Fruit fly (Drosophila melanogaster) whole organism, embryonic: ENCODE results near the gene Argl.

Experiments used
- Atf-2 ChIP-seq: fragments of 200-800 bp; sonication (Bioruptor generic); optimal IDR thresholded peaks from 2 replicates; lab custom pipeline; 2016; ENCODE audit warnings: missing biosample characterization, missing genetic modification characterization
- BtbVII ChIP-seq: fragments of 200-800 bp; sonication (Bioruptor generic); optimal IDR thresholded peaks from 3 replicates; lab custom pipeline; 2017; ENCODE audit warnings: missing biosample characterization, mild to moderate bottlenecking, missing genetic modification characterization
- CG10543 ChIP-seq: fragments of 200-800 bp; sonication (Bioruptor generic); optimal IDR thresholded peaks from 3 replicates; lab custom pipeline; 2017; ENCODE audit warnings: missing biosample characterization, mild to moderate bottlenecking, missing genetic modification characterization, moderate library complexity
- CG12299 ChIP-seq: fragments of 200-800 bp; sonication (Bioruptor generic); optimal IDR thresholded peaks from 2 replicates; lab custom pipeline; 2018; ENCODE audit warnings: missing biosample characterization, mild to moderate bottlenecking, missing genetic modification characterization
- CG14014 ChIP-seq: fragments of 200-800 bp; sonication (Bioruptor generic); IDR thresholded peaks from 2 replicates; pipeline ENCODE4 v1.3.6; 2022; ENCODE audit warnings: missing biosample characterization, missing genetic modification characterization
- CG15011 ChIP-seq: fragments of 200-800 bp; sonication (Bioruptor generic); optimal IDR thresholded peaks from 3 replicates; lab custom pipeline; 2018; ENCODE audit warnings: missing biosample characterization, mild to moderate bottlenecking, missing genetic modification characterization
- CG16779 ChIP-seq: fragments of 200-800 bp; sonication (Bioruptor generic); IDR thresholded peaks from 2 replicates; pipeline ENCODE4 v1.3.6; 2022; ENCODE audit warnings: missing biosample characterization, missing genetic modification characterization
- CG18599 ChIP-seq: fragments of 200-800 bp; sonication (Bioruptor generic); optimal IDR thresholded peaks from 3 replicates; lab custom pipeline; 2017; ENCODE audit warnings: missing biosample characterization, missing genetic modification characterization, mild to moderate bottlenecking, moderate library complexity, missing genetic modification reagents
- CG2199 ChIP-seq: fragments of 200-800 bp; sonication (Bioruptor generic); IDR thresholded peaks from 3 replicates; pipeline ENCODE4 v1.3.6; 2022; ENCODE audit warnings: missing biosample characterization, missing genetic modification characterization
- CG2678 ChIP-seq: fragments of 200-800 bp; sonication (Bioruptor generic); optimal IDR thresholded peaks from 3 replicates; lab custom pipeline; 2019; ENCODE audit warnings: missing biosample characterization, mild to moderate bottlenecking, missing genetic modification characterization, moderate library complexity
- CG34376 ChIP-seq: fragments of 200-800 bp; sonication (Bioruptor generic); optimal IDR thresholded peaks from 2 replicates; lab custom pipeline; 2018; ENCODE audit warnings: missing biosample characterization, mild to moderate bottlenecking, missing genetic modification characterization
- CG3726 ChIP-seq: fragments of 200-800 bp; sonication (Bioruptor generic); IDR thresholded peaks from 3 replicates; pipeline ENCODE4, ENCODE4 v1.3.6; 2022; ENCODE audit warnings: missing biosample characterization, missing genetic modification characterization
- CG4730 ChIP-seq: fragments of 200-800 bp; sonication (Bioruptor generic); IDR thresholded peaks from 2 replicates; pipeline ENCODE4 v1.3.6; 2022; ENCODE audit warnings: missing biosample characterization, missing genetic modification characterization
- Dek ChIP-seq: fragments of 200-800 bp; sonication (Bioruptor generic); optimal IDR thresholded peaks from 3 replicates; lab custom pipeline; 2019; ENCODE audit warnings: missing biosample characterization, mild to moderate bottlenecking, missing genetic modification characterization, moderate library complexity
- Eip74EF ChIP-seq, 2 experiments: fragments of 200-800 bp in 1 of 2; fragments of >200 bp in 1 of 2; sonication (Bioruptor generic) in 1 of 2; optimal IDR thresholded peaks; 2 replicates each; lab custom pipeline; 2017 to 2019; ENCODE audit warnings: missing biosample characterization in 2 of 2, missing genetic modification characterization in 2 of 2, mild to moderate bottlenecking in 1 of 2, moderate library complexity in 1 of 2
- H15 ChIP-seq: fragments of 200-800 bp; sonication (Bioruptor generic); IDR thresholded peaks from 3 replicates; pipeline ENCODE4 v1.3.6; 2022; ENCODE audit warnings: missing biosample characterization, missing genetic modification characterization
- Hand ChIP-seq: fragments of 200-800 bp; sonication (Bioruptor generic); optimal IDR thresholded peaks from 2 replicates; lab custom pipeline; 2017; ENCODE audit warnings: mild to moderate bottlenecking, missing biosample characterization, missing genetic modification reagents, missing genetic modification characterization
- Hmr ChIP-seq: fragments of 200-800 bp; sonication (Bioruptor generic); optimal IDR thresholded peaks from 3 replicates; lab custom pipeline; 2017; ENCODE audit warnings: mild to moderate bottlenecking, missing biosample characterization, missing genetic modification reagents, missing genetic modification characterization
- Med ChIP-seq: fragments of 200-800 bp; sonication (Bioruptor generic); peaks from one replicate; lab custom pipeline; 2016; ENCODE audit warnings: missing biosample characterization, missing genetic modification characterization, mild to moderate bottlenecking, inconsistent platforms, moderate library complexity
- Oaz ChIP-seq: fragments of 200-800 bp; sonication (Bioruptor generic); IDR thresholded peaks from 2 replicates; pipeline ENCODE4 v1.3.6; 2022; ENCODE audit warnings: missing biosample characterization, missing genetic modification characterization
- PHDP ChIP-seq: fragments of 200-800 bp; sonication (Bioruptor generic); optimal IDR thresholded peaks from 3 replicates; lab custom pipeline; 2018; ENCODE audit warnings: missing biosample characterization, mild to moderate bottlenecking, missing genetic modification characterization, moderate library complexity
- Pdp1 ChIP-seq, 2 experiments: fragments of 200-800 bp; sonication (Bioruptor generic); optimal IDR thresholded peaks; 3 replicates each; lab custom pipeline; 2016; ENCODE audit warnings: missing biosample characterization in 2 of 2, missing genetic modification characterization in 2 of 2, mild to moderate bottlenecking in 1 of 2, moderate library complexity in 1 of 2
- ac ChIP-seq: fragments of 200-800 bp; sonication (Bioruptor generic); optimal IDR thresholded peaks from 3 replicates; lab custom pipeline; 2017; ENCODE audit warnings: missing biosample characterization, mild to moderate bottlenecking, missing genetic modification characterization
- amos ChIP-seq: fragments of 200-800 bp; sonication (Bioruptor generic); IDR thresholded peaks from 2 replicates; pipeline ENCODE4 v1.3.6; 2022; ENCODE audit warnings: missing biosample characterization, missing genetic modification characterization; ENCODE audit not compliant: partially characterized antibody
- bigmax ChIP-seq: fragments of 200-800 bp; sonication (Bioruptor generic); optimal IDR thresholded peaks from 2 replicates; lab custom pipeline; 2018; ENCODE audit warnings: missing biosample characterization, mild to moderate bottlenecking, missing genetic modification characterization
- cad ChIP-seq: fragments of >200 bp; optimal IDR thresholded peaks from 2 replicates; lab custom pipeline; 2017; ENCODE audit warnings: missing biosample characterization, missing genetic modification characterization
- cg ChIP-seq: fragments of 200-800 bp; sonication (Bioruptor generic); optimal IDR thresholded peaks from 3 replicates; lab custom pipeline; 2019; ENCODE audit warnings: missing biosample characterization, mild to moderate bottlenecking, missing genetic modification characterization, moderate library complexity
- chinmo ChIP-seq: fragments of 200-800 bp; sonication (Bioruptor generic); IDR thresholded peaks from 4 replicates; pipeline ENCODE4 v1.3.6; 2022; ENCODE audit warnings: missing biosample characterization, missing genetic modification characterization; ENCODE audit not compliant: partially characterized antibody
- exex ChIP-seq: fragments of 200-800 bp; sonication (Bioruptor generic); optimal IDR thresholded peaks from 4 replicates; lab custom pipeline; 2018; ENCODE audit warnings: missing biosample characterization, mild to moderate bottlenecking, missing genetic modification characterization, moderate library complexity
- fd64A ChIP-seq: fragments of 200-800 bp; sonication (Bioruptor generic); optimal IDR thresholded peaks from 3 replicates; lab custom pipeline; 2018; ENCODE audit warnings: missing biosample characterization, mild to moderate bottlenecking, missing genetic modification characterization
- grn ChIP-seq: fragments of 200-800 bp; sonication (Bioruptor generic); optimal IDR thresholded peaks from 3 replicates; lab custom pipeline; 2017; ENCODE audit warnings: missing biosample characterization, missing genetic modification characterization
- gro ChIP-seq: fragments of 200-800 bp; sonication (Bioruptor generic); optimal IDR thresholded peaks from 2 replicates; lab custom pipeline; 2016; ENCODE audit warnings: missing biosample characterization, missing genetic modification characterization
- hkb ChIP-seq, 2 experiments: fragments of 200-800 bp in 1 of 2; fragments of >200 bp in 1 of 2; sonication (Bioruptor generic) in 1 of 2; IDR thresholded peaks in 1 of 2; optimal IDR thresholded peaks in 1 of 2; 2 replicates each; pipeline versions ENCODE4 v1.3.6 to Lab custom; 2017 to 2022; ENCODE audit warnings: missing biosample characterization in 1 of 2, missing genetic modification characterization in 1 of 2
- hth ChIP-seq: fragments of >200 bp; optimal IDR thresholded peaks from 2 replicates; lab custom pipeline; 2017; ENCODE audit warnings: inconsistent platforms
- insv ChIP-seq, 2 experiments: fragments of 200-800 bp; sonication (Bioruptor generic); optimal IDR thresholded peaks; 3 replicates each; lab custom pipeline; 2016 to 2018; ENCODE audit warnings: missing biosample characterization in 2 of 2, missing genetic modification characterization in 2 of 2
- jing ChIP-seq: fragments of 200-800 bp; sonication (Bioruptor generic); optimal IDR thresholded peaks from 2 replicates; lab custom pipeline; 2018; ENCODE audit warnings: missing biosample characterization, mild to moderate bottlenecking, missing genetic modification characterization
- lab ChIP-seq: fragments of 200-800 bp; sonication (Bioruptor generic); optimal IDR thresholded peaks from 3 replicates; lab custom pipeline; 2017; ENCODE audit warnings: missing biosample characterization, missing genetic modification characterization, mild to moderate bottlenecking, moderate library complexity, missing genetic modification reagents
- lilli ChIP-seq: fragments of 200-800 bp; sonication (Bioruptor generic); optimal IDR thresholded peaks from 3 replicates; lab custom pipeline; 2016; ENCODE audit warnings: missing biosample characterization, missing genetic modification characterization
- mirr ChIP-seq: fragments of 200-800 bp; sonication (Bioruptor generic); optimal IDR thresholded peaks from 3 replicates; lab custom pipeline; 2018; ENCODE audit warnings: missing biosample characterization, mild to moderate bottlenecking, missing genetic modification characterization
- sc ChIP-seq, 3 experiments: fragments of >200 bp in 2 of 3; fragments of 200-800 bp in 1 of 3; sonication (Bioruptor generic) in 1 of 3; optimal IDR thresholded peaks; 2 replicates in 2 of 3; 3 replicates in 1 of 3; lab custom pipeline; 2017; ENCODE audit warnings: mild to moderate bottlenecking in 1 of 3, missing biosample characterization in 1 of 3, missing genetic modification characterization in 1 of 3, missing genetic modification reagents in 1 of 3
- sd ChIP-seq: fragments of 200-800 bp; sonication (Bioruptor generic); optimal IDR thresholded peaks from 3 replicates; lab custom pipeline; 2018; ENCODE audit warnings: missing biosample characterization, mild to moderate bottlenecking, missing genetic modification characterization, moderate library complexity
- sens ChIP-seq: fragments of 200-800 bp; sonication (Bioruptor generic); peaks from one replicate; lab custom pipeline; 2016; ENCODE audit warnings: missing biosample characterization, missing genetic modification characterization
- seq ChIP-seq: fragments of 200-800 bp; sonication (Bioruptor generic); IDR thresholded peaks from 2 replicates; pipeline ENCODE4 v1.3.6; 2022; ENCODE audit warnings: missing biosample characterization, missing genetic modification characterization
- sug ChIP-seq: fragments of 200-800 bp; optimal IDR thresholded peaks from 2 replicates; lab custom pipeline; 2019; ENCODE audit warnings: missing biosample characterization, mild to moderate bottlenecking, missing genetic modification characterization, moderate library complexity
- tin ChIP-seq: fragments of 200-800 bp; sonication (Bioruptor generic); optimal IDR thresholded peaks from 3 replicates; lab custom pipeline; 2016; ENCODE audit warnings: missing biosample characterization, missing genetic modification characterization
- wdn ChIP-seq: fragments of 200-800 bp; sonication (Bioruptor generic); IDR thresholded peaks from 2 replicates; pipeline ENCODE4 v1.3.6; 2022; ENCODE audit warnings: missing biosample characterization, missing genetic modification characterization

Gene Argl

dm6 chr2L:8987251-8987937 lies 45.5 kb upstream of the Argl start:
- TF ChIP-seq exex (peak; percentile 93), gro (GFP tag; lab: Kevin White, UChicago) (peak; percentile 14), Eip74EF (GFP tag; optimal IDR thresholded peaks at IDR 0.05; lab: Kevin White, UChicago) (peak in 1 of 2 experiments; percentile 67), CG2678 (peak; percentile 10), BtbVII (GFP tag; lab: Kevin White, UChicago) (peak; percentile 32), sd (tag; lab: Kevin White, UChicago) (peak; percentile 79), grn (GFP tag; lab: Kevin White, UChicago) (peak; percentile 31), mirr (GFP tag; lab: Kevin White, UChicago) (peak; percentile 84), fd64A (GFP tag; lab: Kevin White, UChicago) (no peak), Pdp1 (GFP tag; optimal IDR thresholded peaks at IDR 0.05; lab: Kevin White, UChicago) (peak in 1 of 2 experiments; percentile 85), lab (GFP tag; lab: Kevin White, UChicago) (peak; percentile 15), H15 (GFP tag; lab: Robert Waterston, UW) (no peak), chinmo (0 out of 4 replicates have a peak, but pooled peaks have one; percentile 44), Hmr (no peak), sug (tag; lab: Kevin White, UChicago) (peak; percentile 83), cad (no peak), sens (GFP tag; lab: Kevin White, UChicago) (peak; percentile 64), CG18599 (GFP tag; lab: Kevin White, UChicago) (peak; percentile 25), CG10543 (GFP tag; lab: Kevin White, UChicago) (peak; percentile 13), Med (peak; percentile 41), CG34376 (peak; percentile 98)

dm6 chr2L:8984614-8985318 lies 42.9 kb upstream of the Argl start, which contains the start of gene CG13101:
Gene CG13101, minus strand, starts transcription at chr2L:8984872.
- TF ChIP-seq hkb (optimal IDR thresholded peaks at IDR 0.05; lab: Kevin White, UChicago) (no peak), hkb (GFP tag; IDR thresholded peaks at IDR 0.05; lab: Robert Waterston, UW) (peak; percentile 95), seq (GFP tag; lab: Robert Waterston, UW) (peak; percentile 94), lilli (GFP tag; lab: Kevin White, UChicago) (peak; percentile 93), CG16779 (peak; percentile 85; the same call in 1 of the 2 replicates), Hand (GFP tag; lab: Kevin White, UChicago) (peak; percentile 74), insv (GFP tag; optimal IDR thresholded peaks at IDR 0.05; lab: Kevin White, UChicago) (peak in 1 of 2 experiments; percentile 27), wdn (GFP tag; lab: Robert Waterston, UW) (peak; percentile 90), CG3726 (GFP tag; lab: Robert Waterston, UW) (no peak; the same call in 2 of the 3 replicates), amos (GFP tag; lab: Robert Waterston, UW) (no peak), CG15011 (GFP tag; lab: Kevin White, UChicago) (peak; percentile 82), CG14014 (GFP tag; lab: Robert Waterston, UW) (peak; percentile 94), CG12299 (peak; percentile 88), Dek (tag; lab: Kevin White, UChicago) (peak; percentile 91), Atf-2 (peak; percentile 83), CG4730 (GFP tag; lab: Robert Waterston, UW) (peak; percentile 93), tin (GFP tag; lab: Kevin White, UChicago) (peak; percentile 88), gro (GFP tag; lab: Kevin White, UChicago) (peak; percentile 81), PHDP (peak; percentile 96), sc (optimal IDR thresholded peaks at IDR 0.05; lab: Kevin White, UChicago) (no peak), sc (GFP tag; optimal IDR thresholded peaks at IDR 0.05; lab: Kevin White, UChicago) (peak; percentile 85), Oaz (GFP tag; lab: Robert Waterston, UW) (peak; percentile 87), hth (lab: Kevin White, UChicago) (no peak), CG2199 (peak; percentile 93), cg (GFP tag; lab: Kevin White, UChicago) (no peak), bigmax (no peak), jing (GFP tag; lab: Kevin White, UChicago) (peak; percentile 57), ac (GFP tag; lab: Kevin White, UChicago) (peak; percentile 77)
